Worm (Caenorhabditis elegans): ENCODE measurements around the gene tag-51.

ce11 chrIII:870555-870954, 16.5 kb downstream of the tag-51 start:
- TF ChIP-seq ceh-2 (tag; optimal IDR thresholded peaks at IDR 0.05) (no peak), dmd-4 (tag; optimal IDR thresholded peaks at IDR 0.05; ENCODE audit: borderline replicate concordance) (no peak), ceh-19 (GFP tag; optimal IDR thresholded peaks at IDR 0.05) (no peak)

All from whole organism, late embryonic.